Worm (Caenorhabditis elegans): Measurements from ENCODE around the gene C24A3.9.

DNA sequence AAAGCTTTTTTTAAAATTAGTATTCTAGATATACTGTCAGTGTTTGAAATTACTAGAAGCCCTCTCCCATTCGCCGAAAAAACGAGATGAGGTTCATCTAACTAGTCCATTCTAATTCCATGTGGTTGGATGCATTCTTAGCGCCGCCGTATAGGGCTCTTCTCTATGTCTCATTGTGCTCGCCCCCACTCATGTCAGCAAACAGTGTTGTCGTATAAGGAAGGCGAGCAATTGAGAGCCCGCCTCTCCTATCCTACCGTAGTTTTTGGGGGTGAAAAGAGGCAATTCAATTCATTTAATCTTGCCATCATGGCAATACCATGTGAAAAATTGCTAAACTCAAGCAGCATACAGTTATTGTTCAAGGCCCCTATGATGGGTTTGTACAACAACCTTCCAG, 38.3 kb upstream of the C24A3.9 start, which contains the start of gene F47E1.20:
- TF ChIP-seq egl-27 (tag; optimal IDR thresholded peaks at IDR 0.05), result no peak
- no peak for TF ChIP-seq snpc-4 (tag; optimal IDR thresholded peaks at IDR 0.05)
- no peak for TF ChIP-seq mdl-1 (tag; optimal IDR thresholded peaks at IDR 0.05)
- no peak for TF ChIP-seq sma-9 (GFP tag; optimal IDR thresholded peaks at IDR 0.05)
- no peak for TF ChIP-seq sma-9 (tag; optimal IDR thresholded peaks at IDR 0.05)
- no peak for TF ChIP-seq dmd-4 (tag; optimal IDR thresholded peaks at IDR 0.05)
- no peak for TF ChIP-seq nhr-6 (tag; optimal IDR thresholded peaks at IDR 0.05)
- TF ChIP-seq nhr-237 (tag; optimal IDR thresholded peaks at IDR 0.05), result no peak
- TF ChIP-seq skn-1 (tag; optimal IDR thresholded peaks at IDR 0.05), result no peak
- no peak for TF ChIP-seq aly-2 (tag; optimal IDR thresholded peaks at IDR 0.05)

All from whole organism, L2 larva.